Fruit fly (Drosophila melanogaster): ENCODE results near the gene aus.
A peak's percentile ranks its signal among the peaks of the same experiment; 100 is the strongest.

aus gene

DNA sequence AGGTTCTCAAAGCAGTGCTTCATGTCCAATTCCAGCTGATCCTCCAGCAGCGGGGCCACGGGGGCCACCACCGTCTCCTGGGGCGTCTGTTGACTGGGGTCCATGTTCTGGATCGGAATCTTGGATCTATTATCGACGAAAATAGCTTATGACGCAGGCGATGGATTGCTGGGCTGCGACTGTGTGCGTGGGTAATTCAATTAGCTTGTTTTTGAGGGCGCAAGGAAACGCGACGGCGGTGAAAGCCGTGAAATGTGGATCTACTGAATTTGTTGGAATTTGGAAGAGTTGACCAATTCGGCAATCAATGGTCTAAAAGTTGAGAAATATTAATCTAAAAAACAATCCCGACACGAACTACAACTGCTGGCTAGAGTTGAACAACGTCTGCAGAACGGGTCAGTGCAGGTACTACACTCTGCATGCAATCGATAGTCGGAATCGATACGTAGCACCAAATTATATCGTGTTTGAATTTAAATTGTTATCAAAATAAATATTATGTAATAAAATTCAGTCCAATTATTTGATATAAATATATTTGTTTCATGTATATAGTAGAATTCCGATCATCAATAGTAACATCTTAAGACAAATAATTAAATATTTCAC is 75.9 kb downstream of the aus start, which contains the start of gene CG3308 (continued):
- TF ChIP-seq kay (GFP tag; optimal IDR thresholded peaks at IDR 0.05) (peak; percentile 36), CTCF (GFP tag; optimal IDR thresholded peaks at IDR 0.05) (peak; percentile 4), gcm (GFP tag; optimal IDR thresholded peaks at IDR 0.05) (peak; percentile 6), pzg (GFP tag; optimal IDR thresholded peaks at IDR 0.05) (peak; percentile 90), CG9797 (GFP tag; optimal IDR thresholded peaks at IDR 0.05) (peak; percentile 36), Sry-β (GFP tag; optimal IDR thresholded peaks at IDR 0.05) (peak; percentile 2), dmrt11E (tag; optimal IDR thresholded peaks at IDR 0.05) (peak; percentile 19), Xbp1 (GFP tag; optimal IDR thresholded peaks at IDR 0.05) (peak; percentile 56), CG10979 (tag; optimal IDR thresholded peaks at IDR 0.05) (peak; percentile 45), CG14965 (GFP tag; optimal IDR thresholded peaks at IDR 0.05; ENCODE audit: borderline replicate concordance) (no peak), CG2712 (tag; optimal IDR thresholded peaks at IDR 0.05) (peak; percentile 47), amos (GFP tag; IDR thresholded peaks at IDR 0.05; ENCODE audit: partially characterized antibody) (peak; percentile 91), CG2120 (GFP tag; optimal IDR thresholded peaks at IDR 0.05) (peak; percentile 64), CG12155 (GFP tag; optimal IDR thresholded peaks at IDR 0.05) (peak; percentile 40), unpg (GFP tag; optimal IDR thresholded peaks at IDR 0.05) (peak; percentile 12), Gsc (GFP tag; IDR thresholded peaks at IDR 0.05) (no peak), tin (GFP tag; optimal IDR thresholded peaks at IDR 0.05) (peak; percentile 32)

DNA sequence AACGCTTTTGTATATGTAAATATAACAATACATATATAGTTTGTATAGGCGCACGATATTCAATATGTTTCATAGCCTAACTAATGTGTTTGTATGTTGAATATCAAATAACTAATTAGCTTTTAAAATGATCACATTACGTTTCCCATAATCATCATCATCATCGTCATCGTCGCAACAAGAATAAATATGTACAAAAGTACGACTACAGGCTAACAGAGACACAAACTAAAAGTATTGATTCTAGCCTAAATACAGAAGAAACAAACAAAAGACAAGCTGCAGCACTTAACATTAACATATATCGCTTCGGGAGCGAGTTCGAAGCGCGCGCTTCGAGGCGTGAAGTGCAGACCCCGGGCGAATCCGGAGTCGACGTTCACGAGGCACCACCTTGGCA is 78.2 kb downstream of the aus start:
- TF ChIP-seq CG7556 (GFP tag; optimal IDR thresholded peaks at IDR 0.05) (peak; percentile 1), CG18764 (GFP tag; optimal IDR thresholded peaks at IDR 0.05) (peak; percentile 23), Dref (GFP tag; IDR thresholded peaks at IDR 0.05) (no peak), CG13296 (GFP tag; optimal IDR thresholded peaks at IDR 0.05) (peak; percentile 70), CG2875 (GFP tag; optimal IDR thresholded peaks at IDR 0.05) (peak; percentile 44), vvl (GFP tag; IDR thresholded peaks at IDR 0.05) (peak; percentile 25; the same call in 1 of the 2 replicates), Blimp-1 (GFP tag; optimal IDR thresholded peaks at IDR 0.05) (peak; percentile 36), Hr78 (GFP tag; optimal IDR thresholded peaks at IDR 0.05) (peak in 1 of 2 experiments; percentile 19), ATbp (GFP tag; optimal IDR thresholded peaks at IDR 0.05) (peak; percentile 75), ham (GFP tag; IDR thresholded peaks at IDR 0.05) (no peak), usp (GFP tag; optimal IDR thresholded peaks at IDR 0.05) (no peak), sens (GFP tag) (peak; percentile 69), cad (GFP tag; optimal IDR thresholded peaks at IDR 0.05) (no peak), gem (tag; optimal IDR thresholded peaks at IDR 0.05) (peak; percentile 35), CoRest (tag; optimal IDR thresholded peaks at IDR 0.05) (peak; percentile 10), NK7.1 (GFP tag; optimal IDR thresholded peaks at IDR 0.05) (no peak), unpg (GFP tag; optimal IDR thresholded peaks at IDR 0.05) (peak; percentile 31), vfl (GFP tag; optimal IDR thresholded peaks at IDR 0.05) (no peak), CG17912 (GFP tag; optimal IDR thresholded peaks at IDR 0.05) (no peak), Sox100B (GFP tag; optimal IDR thresholded peaks at IDR 0.05) (peak; percentile 16), Med (GFP tag) (peak; percentile 22), CG17359 (tag; optimal IDR thresholded peaks at IDR 0.05) (peak; percentile 41), wek (GFP tag; optimal IDR thresholded peaks at IDR 0.05) (peak; percentile 53), Bgb (GFP tag; IDR thresholded peaks at IDR 0.05; ENCODE audit: partially characterized antibody) (no peak), dimm (GFP tag; IDR thresholded peaks at IDR 0.05) (no peak), pnt (GFP tag; optimal IDR thresholded peaks at IDR 0.05) (no peak), phol (tag; optimal IDR thresholded peaks at IDR 0.05) (no peak), otp (GFP tag; IDR thresholded peaks at IDR 0.05) (no peak), CG1529 (GFP tag; optimal IDR thresholded peaks at IDR 0.05) (no peak), CG6813 (GFP tag; optimal IDR thresholded peaks at IDR 0.05) (peak; percentile 66), HLHmδ (GFP tag; optimal IDR thresholded peaks at IDR 0.05) (no peak), HmgZ (tag; optimal IDR thresholded peaks at IDR 0.05) (peak; percentile 17), Hr39 (optimal IDR thresholded peaks at IDR 0.05) (no peak), dmrt99B (tag; optimal IDR thresholded peaks at IDR 0.05) (peak; percentile 22)

All from whole organism, embryonic.